Fruit fly (Drosophila melanogaster) ovary, adult (tissue): ENCODE results near the gene CG9588.
A peak's percentile ranks its signal among the peaks of the same experiment; 100 is the strongest.

Experiments used
- CG17801 ChIP-seq: fragments of 200-800 bp; optimal IDR thresholded peaks from 2 replicates; lab custom pipeline; 2019; ENCODE audit warnings: missing biosample characterization, mild to moderate bottlenecking, missing genetic modification characterization, moderate library complexity; ENCODE audit not compliant: partially characterized antibody

Gene CG9588

DNA sequence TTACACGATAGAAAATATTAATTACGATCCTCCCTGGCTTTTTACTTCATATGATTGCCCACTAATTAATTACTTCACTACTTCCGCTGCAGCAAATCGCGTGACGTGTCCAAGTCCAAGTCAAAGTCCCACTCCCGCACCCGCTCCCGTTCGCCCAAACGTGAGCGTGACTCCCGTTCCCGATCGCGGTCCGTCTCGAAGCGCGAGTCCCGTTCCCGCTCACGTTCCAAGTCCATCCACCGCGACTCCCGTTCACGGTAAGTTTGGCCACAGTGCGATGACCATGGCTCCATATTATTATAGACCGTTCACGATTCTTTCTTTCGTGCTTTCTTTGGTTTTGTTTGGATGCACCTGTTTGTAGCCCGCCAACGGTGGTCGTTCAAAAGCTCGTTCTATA lies 10.5 kb downstream of the CG9588 start:
- TF ChIP-seq CG17801: no peak

DNA sequence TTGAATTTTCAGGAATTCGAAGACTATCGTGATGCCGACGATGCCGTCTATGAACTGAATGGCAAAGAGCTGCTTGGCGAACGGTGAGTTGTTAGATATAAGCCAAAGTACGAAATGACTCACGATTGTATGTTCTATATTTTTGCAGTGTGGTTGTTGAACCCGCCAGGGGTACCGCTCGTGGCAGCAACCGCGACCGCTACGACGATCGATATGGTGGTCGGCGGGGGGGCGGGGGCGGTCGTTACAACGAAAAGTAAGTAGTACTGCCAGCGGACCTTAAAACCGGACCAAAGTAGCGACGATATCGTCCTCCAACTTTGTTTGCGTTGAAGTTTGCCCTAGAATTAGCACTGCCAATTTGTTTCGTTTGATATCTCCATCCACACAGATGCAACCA lies 14.3 kb downstream of the CG9588 start:
- no peak for TF ChIP-seq CG17801

DNA sequence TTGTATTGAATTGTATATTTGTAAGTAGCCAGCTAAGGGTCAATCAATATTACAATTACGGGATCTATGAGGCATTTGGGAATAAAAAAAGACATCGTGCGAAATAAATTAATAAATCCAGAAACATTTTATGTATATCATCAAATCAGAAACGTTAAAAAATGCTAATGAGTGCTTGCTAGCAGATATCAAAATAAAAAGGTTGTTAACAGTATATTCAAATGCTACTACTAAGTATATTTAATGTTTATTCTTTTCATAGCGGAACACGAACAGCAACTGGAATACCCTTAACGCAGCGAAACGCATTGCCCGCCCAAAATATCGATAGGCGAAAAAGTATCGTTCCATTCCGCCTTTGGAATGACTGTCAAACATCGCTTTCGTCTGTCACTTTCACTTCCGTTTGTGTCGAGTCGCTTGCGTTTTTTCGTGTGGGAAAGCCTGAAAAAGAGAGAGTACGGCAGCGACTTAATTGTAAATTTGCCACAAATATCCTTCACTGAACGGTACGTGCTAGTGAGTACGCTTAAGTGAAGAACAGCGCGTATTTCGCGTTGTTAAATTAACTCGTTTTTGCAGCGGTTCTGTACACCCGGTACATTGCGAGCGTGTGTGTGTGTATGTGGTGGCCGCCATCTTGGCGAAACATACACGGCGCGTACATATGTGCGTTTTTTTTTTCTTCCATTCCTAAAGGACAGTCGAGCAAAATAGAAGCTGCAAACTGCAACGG lies 15.4 kb downstream of the CG9588 start, which contains the start of gene B52:
Gene B52 (plus strand): TSS at position 388 of the 736 bp plus-strand sequence.
- TF ChIP-seq CG17801: peak; percentile 88

DNA sequence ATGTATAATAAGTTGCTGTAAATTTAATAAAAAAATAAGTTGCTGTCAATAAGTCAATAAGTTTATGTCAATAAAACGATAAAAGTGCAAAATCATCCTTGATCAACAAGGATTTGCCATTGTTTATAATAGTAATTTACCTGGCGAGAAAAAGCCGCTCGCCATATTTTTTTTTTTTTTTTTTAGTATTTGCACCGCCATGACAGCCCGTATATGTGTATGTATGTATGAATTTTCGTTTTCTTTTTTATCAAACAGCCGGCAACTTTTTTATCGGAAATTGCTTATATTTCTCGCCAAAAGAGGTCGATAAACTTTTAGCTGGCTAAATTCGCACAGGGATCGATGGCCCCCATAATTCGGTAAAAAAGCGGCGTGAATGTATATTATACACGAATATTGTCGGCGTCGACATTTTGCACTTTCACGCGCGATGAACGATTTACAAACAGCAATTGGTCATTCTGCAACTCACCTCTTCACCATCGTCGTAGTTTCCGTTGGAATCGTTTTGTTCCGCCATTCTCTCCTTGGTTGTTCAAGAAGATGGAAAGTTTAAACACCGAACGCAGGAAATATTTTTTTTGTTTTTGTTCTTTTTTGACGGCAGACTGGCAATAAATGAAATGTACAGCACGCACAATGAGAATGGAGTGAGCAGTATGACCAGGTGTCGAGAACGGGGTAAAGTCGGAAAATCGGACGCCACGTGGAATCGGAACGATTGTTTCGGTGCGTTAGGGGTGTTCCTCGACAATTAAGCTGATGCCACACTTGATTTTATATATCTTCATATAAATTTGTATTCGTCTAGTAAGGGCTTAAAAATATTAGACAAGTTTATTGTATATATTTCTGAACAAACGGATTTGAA lies 16.4 kb downstream of the CG9588 start, which contains the start of gene Hrb87F:
Gene Hrb87F (minus strand): TSS at position 667 of the 874 bp plus-strand sequence.
- TF ChIP-seq CG17801: peak; percentile 51

DNA sequence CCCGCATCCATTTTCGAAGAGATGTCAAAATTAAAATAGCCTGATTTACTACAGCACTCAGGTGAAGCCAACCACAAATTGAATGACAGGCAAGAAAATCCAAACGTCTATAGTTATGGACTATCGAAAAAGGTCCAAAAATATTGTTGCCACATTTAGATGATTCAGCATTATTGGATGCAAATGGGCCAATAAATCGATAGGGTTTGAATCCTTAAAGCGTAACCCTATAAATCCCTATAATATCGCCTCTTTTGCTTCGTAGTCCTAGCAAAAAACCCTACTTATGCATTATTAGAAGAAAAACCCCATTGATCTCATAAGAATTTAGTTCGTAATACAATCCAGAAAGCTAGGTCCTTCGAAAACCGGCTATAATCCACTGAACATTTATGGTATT lies 20.2 kb downstream of the CG9588 start, which contains the start of gene Rbp4:
Gene Rbp4 (minus strand): TSS at position 101 of the 400 bp plus-strand sequence.
- TF ChIP-seq CG17801: no peak

DNA sequence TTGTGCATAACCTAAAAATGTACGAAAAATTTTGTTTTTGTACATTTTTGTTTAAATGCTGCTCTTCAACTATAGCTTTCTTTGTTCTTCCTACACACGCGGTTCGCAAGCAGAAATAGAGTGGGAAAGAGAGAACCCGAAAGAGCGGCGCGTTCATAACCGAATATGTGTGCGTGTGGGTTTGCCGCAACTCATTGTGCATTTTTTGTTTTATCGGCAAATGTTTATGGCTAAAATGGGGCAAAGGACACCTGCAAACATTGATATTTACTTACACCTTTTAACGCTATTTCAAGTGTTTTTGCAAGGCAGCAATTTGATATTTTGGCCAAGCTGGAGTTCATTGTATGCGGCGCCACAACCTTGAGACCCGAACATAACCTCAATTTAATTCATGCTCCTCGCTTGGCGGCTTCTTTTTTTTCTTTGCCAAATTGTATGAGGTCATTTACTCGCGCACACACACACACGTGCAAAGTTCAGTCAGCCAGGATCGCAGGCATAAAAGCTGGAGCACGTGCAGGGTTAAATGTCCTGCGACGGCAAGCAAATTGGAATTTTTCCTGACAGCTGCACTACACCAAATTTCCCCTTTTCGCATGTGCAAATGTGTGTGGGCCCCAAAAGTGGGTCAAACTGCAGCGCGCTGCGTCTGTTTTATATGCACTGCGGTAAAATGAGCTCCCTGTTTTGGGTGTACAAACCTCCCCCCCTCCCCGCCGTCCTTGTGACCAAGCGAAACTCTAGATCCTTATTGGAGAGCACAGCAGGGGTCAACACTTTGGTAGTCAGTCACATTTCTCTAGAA lies 28.5 kb downstream of the CG9588 start:
- no peak for TF ChIP-seq CG17801

DNA sequence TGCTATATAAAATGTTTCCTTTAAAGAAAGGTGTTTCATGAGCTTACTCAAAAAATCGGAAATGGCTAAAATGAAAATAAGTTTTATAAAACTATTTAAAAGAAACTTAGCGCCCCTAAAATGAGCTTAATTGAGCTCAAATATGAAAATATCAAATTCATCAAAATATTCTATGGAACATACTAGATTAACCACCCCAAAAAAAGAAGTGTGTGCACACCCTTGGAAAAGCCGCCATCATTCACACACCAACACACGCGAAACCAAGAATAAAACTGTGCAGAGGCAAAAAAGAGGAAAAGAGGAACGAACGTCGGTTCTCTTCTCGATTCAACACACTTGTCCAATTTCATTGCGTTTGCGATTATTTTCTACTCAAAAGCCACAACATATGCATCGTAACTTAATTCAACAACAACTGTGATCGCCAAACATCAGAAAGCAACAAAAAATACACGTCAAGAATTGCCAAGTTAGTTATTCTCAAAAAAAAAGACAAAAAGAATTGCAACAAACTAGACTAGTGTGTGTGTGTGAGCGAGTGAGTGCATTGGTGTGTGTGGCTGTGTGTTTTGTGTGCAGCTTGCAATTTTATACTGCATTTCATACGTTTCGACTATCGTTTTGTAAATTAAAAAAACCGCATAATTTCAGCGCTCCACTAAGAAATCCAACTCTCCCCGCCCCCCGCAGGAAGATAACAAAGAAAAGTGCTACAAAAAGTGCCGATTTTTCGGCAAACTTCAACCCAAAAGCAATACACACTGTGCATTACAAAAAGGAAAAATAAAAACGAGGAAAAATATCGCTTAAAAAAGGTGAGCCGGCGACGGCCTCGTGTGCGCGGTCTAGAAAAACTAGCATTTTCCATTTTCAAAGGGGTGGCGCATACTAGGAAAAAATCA lies 29.5 kb downstream of the CG9588 start, which contains the start of gene rin:
Gene rin (plus strand): TSS at position 276 of the 905 bp plus-strand sequence.
- TF ChIP-seq CG17801: peak; percentile 64

DNA sequence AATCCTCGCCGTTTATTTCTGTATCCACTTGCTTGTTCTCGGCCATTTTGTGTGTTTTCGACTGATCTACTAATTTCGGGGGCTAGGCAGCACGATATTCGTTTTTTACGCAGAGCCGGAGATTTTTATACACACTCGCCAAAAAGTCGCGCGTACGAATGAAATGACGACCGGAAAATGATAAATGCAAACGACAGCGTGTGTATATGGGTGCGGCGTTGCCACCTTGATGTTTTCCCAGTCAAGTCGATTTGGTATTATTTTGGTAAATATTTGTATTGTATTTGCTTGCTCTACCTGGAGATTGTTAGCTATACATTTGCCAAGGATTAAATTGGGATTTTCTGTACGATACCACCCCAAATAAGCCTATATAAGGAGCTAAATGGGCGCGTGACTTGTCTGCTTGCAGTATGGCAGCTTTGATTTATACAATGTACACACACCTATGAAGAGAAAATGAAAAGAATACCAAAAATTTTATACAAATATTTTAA lies 30.6 kb downstream of the CG9588 start, which contains the start of gene sqd:
Gene sqd (minus strand): TSS at position 431 of the 497 bp plus-strand sequence.
- TF ChIP-seq CG17801: peak; percentile 70

DNA sequence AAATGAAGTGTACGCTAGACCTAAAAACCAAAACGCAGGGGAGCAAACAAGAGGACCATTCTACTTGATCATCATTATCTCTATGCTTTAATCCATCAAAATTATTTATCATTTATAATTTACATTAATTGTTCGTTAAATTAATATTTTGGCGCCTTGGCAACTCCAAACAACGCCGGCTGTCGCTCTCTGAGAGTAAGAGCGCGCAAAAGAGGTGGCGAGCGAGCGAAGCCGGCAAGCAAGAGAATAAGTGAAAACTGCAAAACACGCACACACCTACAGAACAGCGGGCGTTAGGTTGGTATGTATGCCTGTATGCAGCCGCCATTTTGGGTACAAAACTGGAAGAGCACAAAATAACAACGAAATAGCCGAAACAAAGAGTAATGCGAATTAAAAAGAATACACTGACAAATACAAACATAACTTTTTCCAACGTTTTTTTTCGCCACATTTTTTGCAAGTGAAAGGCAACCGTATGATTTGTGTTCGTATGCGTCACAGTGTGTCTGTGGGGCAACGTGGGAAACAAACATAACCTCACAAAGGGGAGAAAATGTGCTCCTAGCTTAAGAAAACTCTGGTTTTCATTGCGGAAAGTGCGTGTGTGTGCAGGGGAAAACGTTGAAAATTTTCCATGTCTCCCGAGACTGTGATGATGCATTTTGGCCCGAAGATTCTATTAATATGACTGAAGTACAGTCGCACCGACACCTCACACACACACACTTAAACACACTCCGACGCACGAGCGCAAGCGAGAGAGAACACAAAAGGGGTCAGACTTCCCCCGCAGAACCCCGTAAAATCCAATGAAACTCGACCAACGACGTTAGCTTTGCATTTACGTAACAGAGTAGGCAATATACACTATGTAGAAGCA lies 31.5 kb downstream of the CG9588 start:
- peak; percentile 43 for TF ChIP-seq CG17801

DNA sequence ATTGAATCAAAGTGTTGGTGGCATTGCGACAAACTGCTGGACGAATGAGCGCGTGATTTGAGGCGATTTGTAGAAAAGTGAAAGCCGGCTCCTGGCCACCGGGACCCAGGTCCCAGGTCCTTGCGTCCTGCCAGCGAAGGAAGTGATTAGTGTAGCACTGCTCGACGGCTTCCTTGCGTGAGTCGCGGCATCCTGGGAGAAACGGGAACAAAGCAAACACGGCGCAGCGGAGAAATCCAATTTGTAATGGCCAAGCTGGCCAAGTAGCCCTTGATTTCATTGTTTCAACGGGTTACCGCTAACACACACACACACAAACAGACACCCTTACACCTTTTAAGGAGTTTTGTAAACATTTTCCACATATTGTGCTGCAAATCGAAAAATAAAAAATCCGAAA lies 44.8 kb downstream of the CG9588 start, which contains the start of gene CG10841:
Gene CG10841 (plus strand): TSS at position 301 of the 400 bp plus-strand sequence.
- TF ChIP-seq CG17801: no peak
